Worm (Caenorhabditis elegans): ENCODE measurements around the gene mog-3.
A peak's percentile ranks its signal among the peaks of the same experiment; 100 is the strongest.

mog-3 gene

ce11 chrIII:5277740-5278139, 30.7 kb upstream of the mog-3 start, which contains the start of gene clk-1 (continued):
- no peak for TF ChIP-seq nhr-25 (tag; optimal IDR thresholded peaks at IDR 0.05; ENCODE audit: borderline replicate concordance, insufficient read depth)
- no peak for TF ChIP-seq T26A8.4 (GFP tag; IDR thresholded peaks at IDR 0.05)
- no peak for TF ChIP-seq madf-9 (GFP tag; conservative IDR thresholded peaks at IDR 0.05)
- TF ChIP-seq hmg-1.1 (GFP tag; IDR thresholded peaks at IDR 0.05), result no peak
- TF ChIP-seq dmd-8 (GFP tag; IDR thresholded peaks at IDR 0.05), result no peak
- TF ChIP-seq mxl-3 (GFP tag; optimal IDR thresholded peaks at IDR 0.05), result no peak
- TF ChIP-seq snpc-1.2 (GFP tag; IDR thresholded peaks at IDR 0.05), result no peak
- TF ChIP-seq mdt-29 (GFP tag; IDR thresholded peaks at IDR 0.05), result no peak
- 0 out of 2 replicates have a peak, but pooled peaks have one; percentile 56 for TF ChIP-seq F26F4.8 (GFP tag; conservative IDR thresholded peaks at IDR 0.05)
- no peak for TF ChIP-seq unc-130 (GFP tag; optimal IDR thresholded peaks at IDR 0.05)
- no peak for TF ChIP-seq ctbp-1 (GFP tag; IDR thresholded peaks at IDR 0.05)
- TF ChIP-seq unc-62 (GFP tag; optimal IDR thresholded peaks at IDR 0.05 in 1 of 2), result peak in 1 of 2 experiments; percentile 24
- no peak for TF ChIP-seq unc-62 (tag; optimal IDR thresholded peaks at IDR 0.05)
- no peak for TF ChIP-seq daf-8 (GFP tag; IDR thresholded peaks at IDR 0.05)
- no peak for TF ChIP-seq lin-39 (tag; optimal IDR thresholded peaks at IDR 0.05)

- 0 out of 2 replicates have a peak, but pooled peaks have one; percentile 9 for TF ChIP-seq hmg-1.1 (GFP tag; IDR thresholded peaks at IDR 0.05)
- TF ChIP-seq rbr-2 (tag; optimal IDR thresholded peaks at IDR 0.05), result peak; percentile 11
- no peak for TF ChIP-seq dmd-8 (GFP tag; IDR thresholded peaks at IDR 0.05)
- TF ChIP-seq mep-1 (tag; optimal IDR thresholded peaks at IDR 0.05), result peak; percentile 12
- peak in 1 of 2 experiments; percentile 64 for TF ChIP-seq lsy-2 (tag; optimal IDR thresholded peaks at IDR 0.05)
- no peak for TF ChIP-seq daf-12 (tag; optimal IDR thresholded peaks at IDR 0.05)
- 0 out of 2 replicates have a peak, but pooled peaks have one; percentile 29 for TF ChIP-seq tra-1 (GFP tag; IDR thresholded peaks at IDR 0.05)
These were observed 28.2 kb upstream of the mog-3 start for ce11 chrIII:5280228-5280627.

DNA sequence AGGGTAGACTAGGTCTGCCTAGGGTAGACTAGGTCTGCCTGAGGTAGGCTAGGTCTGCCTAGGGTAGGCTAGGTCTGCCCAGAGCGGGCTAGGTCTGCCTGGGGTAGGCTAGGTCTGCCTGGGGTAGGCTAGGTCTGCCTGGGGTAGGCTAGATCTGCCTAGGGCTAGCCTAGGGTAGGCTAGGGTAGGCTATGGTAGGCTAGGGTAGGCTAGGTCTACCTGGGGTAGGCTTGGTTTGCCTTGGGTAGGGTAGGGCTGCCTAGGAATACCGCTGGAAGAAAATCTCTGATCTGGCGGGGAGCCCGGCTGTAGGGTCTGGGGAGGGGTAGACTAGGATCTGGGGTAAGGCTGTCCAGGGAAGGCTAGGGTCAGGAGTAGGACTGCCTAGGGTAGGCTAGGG, 22.9 kb upstream of the mog-3 start:
- TF ChIP-seq egl-43 (GFP tag; IDR thresholded peaks at IDR 0.05), result 0 out of 2 replicates have a peak, but pooled peaks have one; percentile 26
- TF ChIP-seq mxl-2 (GFP tag; conservative IDR thresholded peaks at IDR 0.05), result no peak
- TF ChIP-seq hlh-11 (tag; optimal IDR thresholded peaks at IDR 0.05), result no peak
- TF ChIP-seq set-16 (GFP tag; IDR thresholded peaks at IDR 0.05), result peak; percentile 75

DNA sequence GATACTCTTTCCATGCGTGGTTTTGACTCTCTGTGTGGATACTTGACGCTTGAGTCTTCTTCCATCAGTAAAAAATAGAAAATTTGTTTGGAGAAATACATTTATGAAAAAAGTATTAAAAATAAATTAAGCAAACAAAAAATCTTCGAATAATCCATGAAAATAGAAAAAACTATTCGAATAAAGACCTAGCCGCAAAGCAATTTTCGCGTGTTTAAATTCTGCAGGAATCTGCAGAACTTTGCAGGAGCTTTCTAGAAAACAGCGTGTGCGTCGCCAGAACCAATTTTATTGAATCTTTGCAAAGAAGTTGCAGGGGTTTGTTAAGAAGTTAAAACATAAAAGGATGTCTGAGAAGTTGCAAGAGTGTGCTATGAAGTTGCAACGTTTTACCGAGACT, 22.2 kb upstream of the mog-3 start, which contains the start of gene ZC395.11:
Gene ZC395.11, minus strand, starts transcription at position 101 of the 400 bp plus-strand sequence.
- no peak for TF ChIP-seq nhr-28 (tag; optimal IDR thresholded peaks at IDR 0.05)
- no peak for TF ChIP-seq gei-8 (GFP tag; optimal IDR thresholded peaks at IDR 0.05)
- no peak for TF ChIP-seq pha-4 (GFP tag; IDR thresholded peaks at IDR 0.05)
- TF ChIP-seq pha-4 (tag; optimal IDR thresholded peaks at IDR 0.05), result no peak
- TF ChIP-seq Y105C5A.15 (GFP tag; IDR thresholded peaks at IDR 0.05), result no peak
- TF ChIP-seq vab-7 (GFP tag; IDR thresholded peaks at IDR 0.05), result no peak
- TF ChIP-seq mxl-2 (GFP tag; conservative IDR thresholded peaks at IDR 0.05), result no peak
- TF ChIP-seq zfp-3 (GFP tag; conservative IDR thresholded peaks at IDR 0.05), result no peak
- no peak for TF ChIP-seq snpc-4 (tag; optimal IDR thresholded peaks at IDR 0.05)
- no peak for TF ChIP-seq R02D3.7 (tag; optimal IDR thresholded peaks at IDR 0.05)
- TF ChIP-seq nhr-11 (tag; optimal IDR thresholded peaks at IDR 0.05), result no peak
- TF ChIP-seq T20F7.1 (GFP tag; optimal IDR thresholded peaks at IDR 0.05), result no peak
- no peak for TF ChIP-seq daf-8 (GFP tag; IDR thresholded peaks at IDR 0.05)
- no peak for TF ChIP-seq nhr-102 (tag; optimal IDR thresholded peaks at IDR 0.05)
- no peak for TF ChIP-seq dpl-1 (GFP tag; optimal IDR thresholded peaks at IDR 0.05)
